Worm (Caenorhabditis elegans): ENCODE data around the gene B0403.3.

DNA sequence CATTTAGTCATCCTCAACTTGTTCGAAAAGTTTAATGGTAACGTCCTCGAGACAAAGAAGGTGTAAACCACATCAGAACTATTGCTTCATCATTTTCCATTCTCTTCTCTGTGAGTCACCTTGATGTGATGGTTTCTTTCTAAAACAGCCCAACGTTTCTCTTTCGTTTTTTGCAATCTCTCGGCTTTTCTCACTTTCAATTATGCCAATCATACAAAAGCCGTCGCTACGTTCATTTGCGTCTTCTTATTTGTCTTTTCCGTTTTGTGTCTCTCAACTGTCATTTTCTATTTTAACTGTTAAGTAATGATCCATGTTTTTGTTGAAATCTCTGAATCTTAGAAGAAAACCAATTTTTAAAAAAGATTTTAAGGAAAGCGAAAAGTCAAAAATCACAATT lies 5.8 kb downstream of the B0403.3 start, which contains the start of gene B0403.5:
- TF ChIP-seq mxl-3 (GFP tag; optimal IDR thresholded peaks at IDR 0.05) = no peak
- TF ChIP-seq dpl-1 (GFP tag; optimal IDR thresholded peaks at IDR 0.05) = no peak

Measured in whole organism, L4 larva.